Fruit fly (Drosophila melanogaster) whole organism, prepupa: ENCODE data around the gene Eip75B.

Experiments
- Blimp-1 ChIP-seq: fragments of 200-800 bp; sonication (Bioruptor generic); optimal IDR thresholded peaks from 3 replicates; lab custom pipeline; 2017; ENCODE audit warnings: missing biosample characterization, missing genetic modification characterization, mild to moderate bottlenecking, moderate library complexity, missing genetic modification reagents
- CG11294 ChIP-seq: fragments of 200-800 bp; sonication (Bioruptor generic); IDR thresholded peaks from 2 replicates; pipeline ENCODE4 v1.3.6; 2022; ENCODE audit warnings: missing biosample characterization, missing genetic modification characterization
- CG11902 ChIP-seq: fragments of 200-800 bp; sonication (Bioruptor generic); optimal IDR thresholded peaks from 3 replicates; lab custom pipeline; 2016; ENCODE audit warnings: missing biosample characterization, missing genetic modification characterization
- CG15336 ChIP-seq: fragments of 200-800 bp; sonication (Bioruptor generic); IDR thresholded peaks from 2 replicates; pipeline ENCODE4 v1.3.6; 2022; ENCODE audit warnings: missing biosample characterization, missing genetic modification characterization
- CG16779 ChIP-seq: fragments of 200-800 bp; sonication (Bioruptor generic); optimal IDR thresholded peaks from 3 replicates; lab custom pipeline; 2017; ENCODE audit warnings: missing biosample characterization, mild to moderate bottlenecking, missing genetic modification characterization
- CG3032 ChIP-seq: fragments of 200-800 bp; optimal IDR thresholded peaks from 2 replicates; lab custom pipeline; 2019; ENCODE audit warnings: missing biosample characterization, mild to moderate bottlenecking, missing genetic modification characterization, moderate library complexity
- CG32006 ChIP-seq: fragments of 200-800 bp; sonication (Bioruptor generic); optimal IDR thresholded peaks from 3 replicates; lab custom pipeline; 2017; ENCODE audit warnings: missing biosample characterization, mild to moderate bottlenecking, missing genetic modification characterization
- CG3919 ChIP-seq: fragments of 200-800 bp; sonication (Bioruptor generic); optimal IDR thresholded peaks from 3 replicates; lab custom pipeline; 2016; ENCODE audit warnings: missing biosample characterization, missing genetic modification characterization
- CG6163 ChIP-seq: fragments of 200-800 bp; sonication (Bioruptor generic); IDR thresholded peaks from 3 replicates; pipeline ENCODE4 v1.3.6; 2022; ENCODE audit warnings: missing biosample characterization, missing genetic modification characterization
- CG6808 ChIP-seq: fragments of 200-800 bp; sonication (Bioruptor generic); optimal IDR thresholded peaks from 3 replicates; lab custom pipeline; 2017; ENCODE audit warnings: missing biosample characterization, missing genetic modification characterization, mild to moderate bottlenecking, moderate library complexity, missing genetic modification reagents
- CG6854 ChIP-seq: fragments of 200-800 bp; sonication (Bioruptor generic); optimal IDR thresholded peaks from 2 replicates; lab custom pipeline; 2017; ENCODE audit warnings: missing biosample characterization, mild to moderate bottlenecking, missing genetic modification characterization
- CG7368 ChIP-seq: fragments of 200-800 bp; sonication (Bioruptor generic); optimal IDR thresholded peaks from 3 replicates; lab custom pipeline; 2016; ENCODE audit warnings: missing biosample characterization, missing genetic modification characterization
- CG8119 ChIP-seq: fragments of 200-800 bp; sonication (Bioruptor generic); IDR thresholded peaks from 3 replicates; pipeline ENCODE4 v1.3.6; 2022; ENCODE audit warnings: missing biosample characterization, missing genetic modification characterization
- CG8632 ChIP-seq: fragments of 200-800 bp; sonication (Bioruptor generic); optimal IDR thresholded peaks from 3 replicates; lab custom pipeline; 2016; ENCODE audit warnings: missing biosample characterization, missing genetic modification characterization
- Eip75B ChIP-seq: fragments of 200-800 bp; sonication (Bioruptor generic); optimal IDR thresholded peaks from 3 replicates; lab custom pipeline; 2016; ENCODE audit warnings: missing biosample characterization, missing genetic modification characterization
- Eip78C ChIP-seq: fragments of 200-800 bp; sonication (Bioruptor generic); peaks from one replicate; lab custom pipeline; 2016; ENCODE audit warnings: missing biosample characterization, missing genetic modification characterization
- Eip93F ChIP-seq: fragments of 200-800 bp; sonication (Bioruptor generic); optimal IDR thresholded peaks from 2 replicates; lab custom pipeline; 2016; ENCODE audit warnings: missing biosample characterization, mild to moderate bottlenecking, missing genetic modification characterization
- Ets21C ChIP-seq: fragments of 200-800 bp; sonication (Bioruptor generic); optimal IDR thresholded peaks from 3 replicates; lab custom pipeline; 2016; ENCODE audit warnings: missing biosample characterization, missing genetic modification characterization
- Ets96B ChIP-seq: fragments of 200-800 bp; optimal IDR thresholded peaks from 2 replicates; lab custom pipeline; 2019; ENCODE audit warnings: missing biosample characterization, mild to moderate bottlenecking, missing genetic modification characterization, moderate library complexity
- Hr39 ChIP-seq: fragments of 200-800 bp; sonication (Bioruptor generic); optimal IDR thresholded peaks from 2 replicates; lab custom pipeline; 2016; ENCODE audit warnings: missing biosample characterization, missing genetic modification characterization
- Met ChIP-seq: fragments of 200-800 bp; sonication (Bioruptor generic); optimal IDR thresholded peaks from 3 replicates; lab custom pipeline; 2016; ENCODE audit warnings: missing biosample characterization, missing genetic modification characterization
- OdsH ChIP-seq: fragments of 200-800 bp; sonication (Bioruptor generic); optimal IDR thresholded peaks from 3 replicates; lab custom pipeline; 2016; ENCODE audit warnings: missing biosample characterization, missing genetic modification characterization
- Smox ChIP-seq: fragments of 200-800 bp; sonication (Bioruptor generic); optimal IDR thresholded peaks from 3 replicates; lab custom pipeline; 2016; ENCODE audit warnings: missing biosample characterization, missing genetic modification characterization
- Sox102F ChIP-seq: fragments of 200-800 bp; sonication (Bioruptor generic); optimal IDR thresholded peaks from 2 replicates; lab custom pipeline; 2016; ENCODE audit warnings: missing biosample characterization, mild to moderate bottlenecking, missing genetic modification characterization
- dac ChIP-seq: fragments of 200-800 bp; sonication (Bioruptor generic); optimal IDR thresholded peaks from 2 replicates; lab custom pipeline; 2017; ENCODE audit warnings: missing biosample characterization, mild to moderate bottlenecking, missing genetic modification characterization
- dsx ChIP-seq: fragments of 200-800 bp; optimal IDR thresholded peaks from 3 replicates; lab custom pipeline; 2019; ENCODE audit warnings: missing biosample characterization, mild to moderate bottlenecking, missing genetic modification characterization, moderate library complexity; ENCODE audit not compliant: poor library complexity, severe bottlenecking
- esn ChIP-seq: fragments of 200-800 bp; sonication (Bioruptor generic); optimal IDR thresholded peaks from 2 replicates; lab custom pipeline; 2016; ENCODE audit warnings: missing biosample characterization, mild to moderate bottlenecking, missing genetic modification characterization, moderate library complexity
- fkh ChIP-seq: fragments of 200-800 bp; sonication (Bioruptor generic); optimal IDR thresholded peaks from 3 replicates; lab custom pipeline; 2017; ENCODE audit warnings: missing biosample characterization, mild to moderate bottlenecking, missing genetic modification characterization, moderate library complexity
- pdm3 ChIP-seq: fragments of 200-800 bp; sonication (Bioruptor generic); optimal IDR thresholded peaks from 3 replicates; lab custom pipeline; 2016; ENCODE audit warnings: missing biosample characterization, missing genetic modification characterization
- salr ChIP-seq, 2 experiments: fragments of 200-800 bp; sonication (Bioruptor generic); optimal IDR thresholded peaks; 3 replicates each; lab custom pipeline; 2016 to 2018; ENCODE audit warnings: missing biosample characterization in 2 of 2, missing genetic modification characterization in 2 of 2, mild to moderate bottlenecking in 1 of 2
- spab ChIP-seq: fragments of 200-800 bp; sonication (Bioruptor generic); optimal IDR thresholded peaks from 2 replicates; lab custom pipeline; 2017; ENCODE audit warnings: missing biosample characterization, mild to moderate bottlenecking, missing genetic modification characterization, missing genetic modification reagents
- ss ChIP-seq, 2 experiments: fragments of 200-800 bp; sonication (Bioruptor generic); optimal IDR thresholded peaks; 2 replicates in 1 of 2; 3 replicates in 1 of 2; lab custom pipeline; 2017 to 2018; ENCODE audit warnings: mild to moderate bottlenecking in 2 of 2, missing biosample characterization in 2 of 2, missing genetic modification characterization in 2 of 2, moderate library complexity in 1 of 2
- svp ChIP-seq: fragments of 200-800 bp; sonication (Bioruptor generic); peaks from one replicate; lab custom pipeline; 2016; ENCODE audit warnings: missing biosample characterization, missing genetic modification characterization

Eip75B gene

DNA sequence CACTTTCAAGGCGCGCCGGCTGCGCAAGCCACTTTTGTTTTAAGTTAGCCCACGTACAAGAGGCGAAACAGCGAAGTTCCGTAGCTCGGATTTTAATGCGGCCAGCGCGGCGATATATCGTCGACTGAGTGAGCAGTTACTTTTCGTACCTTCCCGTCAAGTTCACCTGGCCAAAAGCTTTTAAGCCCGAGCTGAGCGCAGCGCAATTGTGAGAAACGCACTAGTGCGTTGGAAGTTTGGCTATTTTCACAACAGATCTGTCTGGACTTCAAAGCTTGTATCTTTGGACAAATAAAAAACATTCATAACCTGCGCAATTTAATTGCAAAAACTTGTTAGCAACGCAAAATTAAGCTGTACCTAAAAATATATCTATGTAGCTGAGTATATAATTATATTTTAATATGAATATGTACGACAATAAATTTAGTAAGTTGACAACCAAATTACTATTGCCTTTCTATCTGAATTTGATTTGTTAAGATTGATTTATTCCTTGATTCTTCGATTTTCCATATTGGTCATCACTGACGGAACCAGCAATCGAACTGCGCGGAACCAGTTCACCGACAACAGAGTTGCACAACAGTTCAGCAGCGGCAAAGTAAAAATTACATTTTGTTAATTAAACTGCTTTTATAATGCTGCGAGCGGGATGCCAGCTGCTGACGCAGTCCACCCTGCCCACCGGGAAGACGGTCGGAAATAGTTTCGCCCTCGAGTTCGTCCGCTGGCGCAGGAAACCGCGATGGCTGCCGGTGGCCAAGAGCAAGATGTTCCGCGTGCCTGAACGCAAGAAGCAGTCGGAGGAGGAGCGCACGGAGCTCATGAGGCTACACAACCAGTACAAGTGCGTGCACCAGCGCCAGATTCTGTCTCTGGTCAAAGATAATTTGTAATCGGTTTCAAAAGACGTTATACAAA is 41.8 kb upstream of the Eip75B start, which contains the start of the genes CG13698 and mRpS26 (continued):
- TF ChIP-seq CG16779 (tag; lab: Kevin White, UChicago) (no peak), OdsH (GFP tag; lab: Kevin White, UChicago) (peak; percentile 78), Ets21C (GFP tag; lab: Kevin White, UChicago) (peak; percentile 25), Eip93F (GFP tag; lab: Kevin White, UChicago) (peak; percentile 40), CG3032 (tag; lab: Kevin White, UChicago) (peak; percentile 81), Smox (GFP tag; lab: Kevin White, UChicago) (peak; percentile 59), CG8632 (GFP tag; lab: Kevin White, UChicago) (peak; percentile 50), spab (GFP tag; lab: Kevin White, UChicago) (no peak), CG7368 (GFP tag; lab: Kevin White, UChicago) (peak; percentile 39), Hr39 (GFP tag; lab: Kevin White, UChicago) (peak; percentile 55), CG3919 (GFP tag; lab: Kevin White, UChicago) (peak; percentile 46), Eip75B (peak; percentile 50), Blimp-1 (GFP tag; lab: Kevin White, UChicago) (peak; percentile 40), salr (GFP tag; optimal IDR thresholded peaks at IDR 0.05; lab: Kevin White, UChicago) (peak in 1 of 2 experiments; percentile 17), ss (GFP tag; optimal IDR thresholded peaks at IDR 0.05; lab: Kevin White, UChicago) (peak in 1 of 2 experiments; percentile 37), CG32006 (GFP tag; lab: Kevin White, UChicago) (peak; percentile 75), Sox102F (GFP tag; lab: Kevin White, UChicago) (no peak), CG6854 (peak; percentile 3), dac (GFP tag; lab: Kevin White, UChicago) (peak; percentile 55), CG11294 (GFP tag; lab: Robert Waterston, UW) (peak; percentile 41; the same call in 1 of the 2 replicates), Ets96B (tag; lab: Kevin White, UChicago) (peak; percentile 64), pdm3 (GFP tag; lab: Kevin White, UChicago) (peak; percentile 66)

DNA sequence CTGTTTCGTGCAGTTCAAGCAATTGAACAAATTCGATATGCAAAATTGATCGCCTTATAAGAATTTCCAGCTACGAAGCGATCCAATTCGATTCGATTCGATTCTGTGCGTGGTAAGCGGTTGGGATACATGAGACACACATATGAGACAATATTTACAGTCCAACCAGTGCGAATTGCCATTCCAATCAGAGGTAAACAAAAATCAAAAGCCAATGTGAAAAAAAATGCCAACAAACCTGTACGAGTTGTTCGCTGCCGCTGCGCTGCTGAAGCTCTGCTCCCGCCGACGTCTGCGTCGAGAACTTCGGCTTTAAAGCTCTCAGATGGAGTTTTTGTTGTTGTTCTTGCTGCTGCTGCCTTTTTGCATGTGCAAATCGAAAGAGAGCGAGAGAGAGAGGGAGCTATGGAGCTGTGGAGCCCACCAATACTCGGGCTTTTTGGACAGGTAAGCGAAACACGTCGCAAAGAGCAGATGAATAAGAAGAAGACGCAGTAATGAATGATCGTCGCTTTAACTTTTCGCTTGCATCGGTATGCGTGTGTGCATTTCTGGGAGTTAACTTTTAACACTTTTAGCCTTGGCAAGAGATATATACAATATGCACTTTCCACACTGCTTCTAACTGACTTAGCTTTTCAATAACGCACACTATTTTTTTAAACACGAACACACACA is 41.0 kb upstream of the Eip75B start:
- peak in 1 of 2 experiments; percentile 35 for TF ChIP-seq ss (GFP tag; optimal IDR thresholded peaks at IDR 0.05; lab: Kevin White, UChicago)
- TF ChIP-seq fkh (GFP tag; lab: Kevin White, UChicago): peak; percentile 17
- peak; percentile 51; the same call in 2 of the 3 replicates for TF ChIP-seq CG6163 (GFP tag; lab: Robert Waterston, UW)
- TF ChIP-seq CG6808 (GFP tag; lab: Kevin White, UChicago): peak; percentile 14
- TF ChIP-seq CG8632 (GFP tag; lab: Kevin White, UChicago): no peak
- TF ChIP-seq, all 60 proteins: peak for 4

DNA sequence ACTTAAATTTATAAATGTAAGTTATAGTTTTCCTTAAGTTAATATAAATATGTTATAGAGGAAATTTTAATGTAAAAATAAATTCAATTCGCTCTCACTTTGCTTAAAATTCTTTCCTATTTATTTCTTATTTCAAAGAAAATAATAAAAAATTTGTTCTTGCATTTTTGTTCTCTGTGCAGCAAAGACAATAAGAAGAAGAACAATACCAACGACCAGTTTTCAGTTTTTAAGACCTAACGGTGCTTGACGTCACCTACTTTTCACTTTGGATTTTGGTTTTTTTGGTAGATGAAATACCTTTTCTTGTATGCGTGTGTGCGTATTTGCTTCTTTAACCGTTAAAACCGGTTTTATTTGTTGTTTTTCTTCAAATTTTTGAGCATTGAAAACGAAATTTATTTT is 37.7 kb upstream of the Eip75B start:
- TF ChIP-seq Met (peak; percentile 31), OdsH (GFP tag; lab: Kevin White, UChicago) (peak; percentile 7), svp (GFP tag; lab: Kevin White, UChicago) (no peak), CG8632 (GFP tag; lab: Kevin White, UChicago) (peak; percentile 7), CG8119 (0 out of 3 replicates have a peak, but pooled peaks have one; percentile 22), CG15336 (GFP tag; lab: Robert Waterston, UW) (peak; percentile 36; the same call in 1 of the 2 replicates), CG11902 (GFP tag; lab: Kevin White, UChicago) (no peak), Eip78C (GFP tag; lab: Kevin White, UChicago) (peak; percentile 33), dsx (GFP tag; lab: Kevin White, UChicago) (no peak), Blimp-1 (GFP tag; lab: Kevin White, UChicago) (peak; percentile 71), Sox102F (GFP tag; lab: Kevin White, UChicago) (peak; percentile 11), CG6808 (GFP tag; lab: Kevin White, UChicago) (no peak), esn (GFP tag; lab: Kevin White, UChicago) (peak; percentile 23)
